Worm (Caenorhabditis elegans) whole organism, L4/young adult: Measurements from ENCODE around the gene F36H12.4.

ENCODE experiments used
- dao-5 ChIP-seq: sonication (generic microtip); optimal IDR thresholded peaks from 2 replicates; lab custom pipeline; 2016; ENCODE audit warnings: missing genotype, missing genetic modification characterization, moderate library complexity, missing compliant biosample characterization
- him-1 ChIP-seq: sonication (generic microtip); optimal IDR thresholded peaks from 2 replicates; lab custom pipeline; 2016; ENCODE audit warnings: missing genotype, missing genetic modification reagents, missing genetic modification characterization, missing compliant biosample characterization

ce11 chrIV:5221721-5222120, 47.2 kb upstream of the F36H12.4 start:
- TF ChIP-seq dao-5 (tag; lab: Kevin White, UChicago): no peak
- no peak for TF ChIP-seq him-1 (tag; lab: Kevin White, UChicago)
